Worm (Caenorhabditis elegans) whole organism, L1 larva: ENCODE results near the gene tram-1.

Experiments used
- Y116A8C.19 ChIP-seq: sonication (generic microtip); optimal IDR thresholded peaks from 2 replicates; lab custom pipeline; 2016; ENCODE audit warnings: missing compliant biosample characterization, missing genetic modification characterization, borderline replicate concordance
- aly-2 ChIP-seq: fragments of 150-350 bp; optimal IDR thresholded peaks from 2 replicates; lab custom pipeline; 2014; ENCODE audit warnings: missing biosample characterization, missing genetic modification characterization
- ama-1 ChIP-seq: fragments of 150-350 bp; optimal IDR thresholded peaks from 2 replicates; lab custom pipeline; 2014
- blmp-1 ChIP-seq: fragments of 150-350 bp; optimal IDR thresholded peaks from 2 replicates; lab custom pipeline; 2014; ENCODE audit warnings: missing biosample characterization, missing genetic modification characterization
- ceh-90 ChIP-seq: sonication (generic microtip); optimal IDR thresholded peaks from 2 replicates; lab custom pipeline; 2016; ENCODE audit warnings: missing genetic modification characterization, missing compliant biosample characterization
- dpl-1 ChIP-seq, 3 experiments: fragments of 150-350 bp in 2 of 3; sonication (generic microtip) in 1 of 3; optimal IDR thresholded peaks; 2 replicates each; lab custom pipeline; 2014 to 2017; ENCODE audit warnings: missing biosample characterization in 3 of 3, missing genetic modification characterization in 3 of 3, missing genetic modification reagents in 3 of 3
- dsc-1 ChIP-seq: sonication (generic microtip); optimal IDR thresholded peaks from 2 replicates; lab custom pipeline; 2016; ENCODE audit warnings: mild to moderate bottlenecking, missing genetic modification characterization, missing compliant biosample characterization
- efl-1 ChIP-seq, 4 experiments: fragments of 150-350 bp; optimal IDR thresholded peaks in 3 of 4; peaks in 1 of 4; 1 replicate in 1 of 4; 2 replicates in 3 of 4; lab custom pipeline; 2014; ENCODE audit warnings: missing biosample characterization in 2 of 4, missing genetic modification characterization in 2 of 4, missing genetic modification reagents in 2 of 4
- egl-13 ChIP-seq: sonication (generic microtip); optimal IDR thresholded peaks from 2 replicates; lab custom pipeline; 2016; ENCODE audit warnings: missing genotype, missing genetic modification reagents, missing genetic modification characterization, missing compliant biosample characterization
- egl-27 ChIP-seq, 2 experiments: fragments of 150-350 bp in 1 of 2; sonication (generic microtip); optimal IDR thresholded peaks; 3 replicates each; lab custom pipeline; 2017 to 2018; ENCODE audit warnings: missing biosample characterization in 2 of 2, missing genetic modification characterization in 2 of 2, missing genetic modification reagents in 2 of 2
- elt-2 ChIP-seq: sonication (generic microtip); optimal IDR thresholded peaks from 2 replicates; lab custom pipeline; 2016; ENCODE audit warnings: missing genetic modification characterization, mild to moderate bottlenecking, inconsistent platforms, missing compliant biosample characterization, missing genetic modification reagents
- elt-3 ChIP-seq, 6 experiments: fragments of 150-350 bp in 1 of 6; sonication (generic microtip); optimal IDR thresholded peaks; 2 replicates each; lab custom pipeline; 2017 to 2018; ENCODE audit warnings: missing biosample characterization in 6 of 6, missing genetic modification characterization in 6 of 6, inconsistent platforms in 1 of 6
- hpl-2 ChIP-seq: fragments of 150-350 bp; optimal IDR thresholded peaks from 2 replicates; lab custom pipeline; 2014; ENCODE audit warnings: missing biosample characterization, missing genetic modification reagents, missing genetic modification characterization
- irx-1 ChIP-seq: sonication (generic microtip); optimal IDR thresholded peaks from 2 replicates; lab custom pipeline; 2016; ENCODE audit warnings: missing genetic modification characterization, missing compliant biosample characterization
- isw-1 ChIP-seq: fragments of 200-800 bp; sonication (Bioruptor generic); IDR thresholded peaks from 2 replicates; pipeline ENCODE4 v1.3.6; 2022; ENCODE audit warnings: missing genetic modification characterization, missing compliant biosample characterization
- lin-13 ChIP-seq: fragments of 150-350 bp; optimal IDR thresholded peaks from 2 replicates; lab custom pipeline; 2014; ENCODE audit warnings: missing biosample characterization, missing genetic modification reagents, missing genetic modification characterization
- lin-14 ChIP-seq: fragments of 200-800 bp; sonication (Bioruptor generic); optimal IDR thresholded peaks from 2 replicates; lab custom pipeline; 2018; ENCODE audit warnings: mild to moderate bottlenecking, missing genetic modification characterization, moderate library complexity, missing compliant biosample characterization
- lin-15B ChIP-seq: fragments of 150-350 bp; sonication (generic microtip); optimal IDR thresholded peaks from 3 replicates; lab custom pipeline; 2014; ENCODE audit warnings: missing biosample characterization, missing genetic modification characterization
- lin-35 ChIP-seq, 2 experiments: fragments of 150-350 bp; optimal IDR thresholded peaks; 2 replicates each; lab custom pipeline; 2014; ENCODE audit warnings: missing biosample characterization in 2 of 2, missing genetic modification characterization in 2 of 2, missing genetic modification reagents in 2 of 2
- lsy-2 ChIP-seq, 2 experiments: fragments of 150-350 bp; optimal IDR thresholded peaks; 2 replicates each; lab custom pipeline; 2014; ENCODE audit warnings: missing biosample characterization in 2 of 2, missing genetic modification characterization in 2 of 2
- mdl-1 ChIP-seq, 2 experiments: fragments of 150-350 bp; optimal IDR thresholded peaks; 2 replicates each; lab custom pipeline; 2014 to 2017; ENCODE audit warnings: missing biosample characterization in 2 of 2, missing genetic modification characterization in 2 of 2, inconsistent platforms in 1 of 2
- mef-2 ChIP-seq: fragments of 150-350 bp; optimal IDR thresholded peaks from 2 replicates; lab custom pipeline; 2014; ENCODE audit warnings: missing biosample characterization, missing genetic modification characterization
- mep-1 ChIP-seq: fragments of 150-350 bp; optimal IDR thresholded peaks from 2 replicates; lab custom pipeline; 2014; ENCODE audit warnings: missing biosample characterization, missing genetic modification characterization
- nhr-19 ChIP-seq: fragments of 200-800 bp; sonication (Bioruptor generic); conservative IDR thresholded peaks from 2 replicates; pipeline ENCODE4 v1.3.6; 2022; ENCODE audit warnings: missing genetic modification characterization, missing compliant biosample characterization
- nhr-20 ChIP-seq: sonication (generic microtip); optimal IDR thresholded peaks from 2 replicates; lab custom pipeline; 2016; ENCODE audit warnings: mild to moderate bottlenecking, missing genetic modification characterization, missing compliant biosample characterization
- nhr-47 ChIP-seq: sonication (generic microtip); optimal IDR thresholded peaks from 2 replicates; lab custom pipeline; 2016; ENCODE audit warnings: mild to moderate bottlenecking, missing genetic modification characterization, moderate library complexity, missing compliant biosample characterization
- nhr-71 ChIP-seq: sonication (generic microtip); optimal IDR thresholded peaks from 2 replicates; lab custom pipeline; 2016; ENCODE audit warnings: mild to moderate bottlenecking, missing genetic modification characterization, moderate library complexity, missing compliant biosample characterization
- nhr-77 ChIP-seq: fragments of 150-350 bp; optimal IDR thresholded peaks from 2 replicates; lab custom pipeline; 2014; ENCODE audit warnings: missing biosample characterization, missing genetic modification characterization
- nhr-84 ChIP-seq: sonication (generic microtip); optimal IDR thresholded peaks from 2 replicates; lab custom pipeline; 2017; ENCODE audit warnings: missing biosample characterization, missing genetic modification characterization
- nhr-85 ChIP-seq: sonication (generic microtip); peaks from one replicate; lab custom pipeline; 2016; ENCODE audit warnings: missing genetic modification characterization, inconsistent platforms, missing compliant biosample characterization
- nhr-90 ChIP-seq: sonication (generic microtip); optimal IDR thresholded peaks from 2 replicates; lab custom pipeline; 2016; ENCODE audit warnings: mild to moderate bottlenecking, missing genetic modification characterization, missing compliant biosample characterization; ENCODE audit not compliant: poor library complexity
- pax-3 ChIP-seq: fragments of 200-800 bp; sonication (Bioruptor generic); optimal IDR thresholded peaks from 2 replicates; lab custom pipeline; 2018; ENCODE audit warnings: mild to moderate bottlenecking, missing genetic modification characterization, moderate library complexity, missing compliant biosample characterization
- snu-23 ChIP-seq: sonication (generic microtip); optimal IDR thresholded peaks from 2 replicates; lab custom pipeline; 2016; ENCODE audit warnings: missing genetic modification characterization, missing compliant biosample characterization
- sox-4 ChIP-seq: sonication (generic microtip); optimal IDR thresholded peaks from 2 replicates; lab custom pipeline; 2016; ENCODE audit warnings: missing genetic modification characterization, missing compliant biosample characterization
- tbx-2 ChIP-seq: sonication (generic microtip); optimal IDR thresholded peaks from 2 replicates; lab custom pipeline; 2016; ENCODE audit warnings: missing genetic modification characterization, missing compliant biosample characterization
- unc-30 ChIP-seq: sonication (generic microtip); optimal IDR thresholded peaks from 2 replicates; lab custom pipeline; 2017; ENCODE audit warnings: missing biosample characterization, missing genetic modification characterization
- unc-86 ChIP-seq: sonication (generic microtip); optimal IDR thresholded peaks from 2 replicates; lab custom pipeline; 2016; ENCODE audit warnings: missing genetic modification characterization, missing compliant biosample characterization
- vab-15 ChIP-seq: sonication (generic microtip); optimal IDR thresholded peaks from 2 replicates; lab custom pipeline; 2017; ENCODE audit warnings: missing genotype, mild to moderate bottlenecking, missing genetic modification characterization, missing compliant biosample characterization
- xbp-1 ChIP-seq: sonication (generic microtip); optimal IDR thresholded peaks from 2 replicates; lab custom pipeline; 2016; ENCODE audit warnings: missing genetic modification characterization, missing compliant biosample characterization

Gene tram-1

ce11 chrIV:10251261-10251660 lies 30.2 kb upstream of the tram-1 start:
- TF ChIP-seq ceh-90 (no peak), nhr-71 (peak; percentile 85), isw-1 (no peak), pax-3 (tag; lab: Kevin White, UChicago) (no peak), unc-86 (no peak), dsc-1 (tag; lab: Kevin White, UChicago) (no peak), elt-2 (no peak), elt-3 (tag; optimal IDR thresholded peaks at IDR 0.05; lab: Kevin White, UChicago) (peak in 2 of 6 experiments; percentile 76 to 78), lin-14 (GFP tag; lab: Kevin White, UChicago) (peak; percentile 65), lin-13 (no peak), vab-15 (tag; lab: Kevin White, UChicago) (no peak), nhr-85 (tag; lab: Kevin White, UChicago) (peak; percentile 50), hpl-2 (GFP tag; lab: Kevin White, UChicago) (no peak), lin-15B (tag; lab: Kevin White, UChicago) (no peak)
- TF ChIP-seq, all 84 proteins: peak for 4

- TF ChIP-seq mef-2 (tag; lab: Kevin White, UChicago) (no peak), nhr-85 (tag; lab: Kevin White, UChicago) (peak; percentile 81), unc-30 (no peak), nhr-90 (peak; percentile 50), xbp-1 (no peak), Y116A8C.19 (no peak), ama-1 (lab: Kevin White, UChicago) (no peak), tbx-2 (tag; lab: Kevin White, UChicago) (peak; percentile 3), elt-3 (tag; optimal IDR thresholded peaks at IDR 0.05; lab: Kevin White, UChicago) (peak in 2 of 6 experiments; percentile 4 to 36), lsy-2 (tag; optimal IDR thresholded peaks at IDR 0.05; lab: Kevin White, UChicago) (peak in 1 of 2 experiments; percentile 0), snu-23 (GFP tag; lab: Kevin White, UChicago) (peak; percentile 31), nhr-84 (tag; lab: Kevin White, UChicago) (no peak), mdl-1 (tag; optimal IDR thresholded peaks at IDR 0.05; lab: Kevin White, UChicago) (peak in 1 of 2 experiments; percentile 9), lin-14 (GFP tag; lab: Kevin White, UChicago) (peak; percentile 53), mep-1 (tag; lab: Kevin White, UChicago) (peak; percentile 22), nhr-19 (GFP tag; lab: Robert Waterston, UW) (peak; percentile 49), egl-13 (tag; lab: Kevin White, UChicago) (no peak), blmp-1 (peak; percentile 19), dpl-1 (GFP tag; optimal IDR thresholded peaks at IDR 0.05; lab: Kevin White, UChicago) (peak; percentile 8 to 55 (median 31)), efl-1 (optimal IDR thresholded peaks at IDR 0.05; lab: Kevin White, UChicago) (no peak), efl-1 (GFP tag; optimal IDR thresholded peaks at IDR 0.05 in 1 of 2; lab: Kevin White, UChicago) (peak in 1 of 2 experiments; percentile 72), lin-35 (GFP tag; optimal IDR thresholded peaks at IDR 0.05; lab: Kevin White, UChicago) (peak; percentile 30 to 84), aly-2 (tag; lab: Kevin White, UChicago) (no peak), elt-2 (peak; percentile 22), sox-4 (tag; lab: Kevin White, UChicago) (no peak), egl-27 (tag; optimal IDR thresholded peaks at IDR 0.05; lab: Kevin White, UChicago) (no peak), nhr-77 (tag; lab: Kevin White, UChicago) (no peak), irx-1 (no peak), nhr-20 (tag; lab: Kevin White, UChicago) (peak; percentile 34), nhr-71 (peak; percentile 66), nhr-47 (peak; percentile 25)
Observed at ce11 chrIV:10250577-10251075, 29.5 kb upstream of the tram-1 start, which contains the start of gene daf-14. daf-14 (plus strand) TSS chrIV:10250627.

- no peak for TF ChIP-seq nhr-71
- peak; percentile 89 for TF ChIP-seq blmp-1
- TF ChIP-seq nhr-90, result peak; percentile 37
- no peak for TF ChIP-seq lin-14 (GFP tag; lab: Kevin White, UChicago)
- peak in 1 of 2 experiments; percentile 25 for TF ChIP-seq lin-35 (GFP tag; optimal IDR thresholded peaks at IDR 0.05; lab: Kevin White, UChicago)
- TF ChIP-seq aly-2 (tag; lab: Kevin White, UChicago), result peak; percentile 54
- peak; percentile 39 for TF ChIP-seq elt-2
- TF ChIP-seq irx-1, result no peak
Observed at ce11 chrIV:10245666-10246210, 24.7 kb upstream of the tram-1 start, which contains the start of gene F01G10.10. F01G10.10 (plus strand) TSS chrIV:10246160.
